Fruit fly (Drosophila melanogaster) whole organism, embryonic: ENCODE measurements around the gene Spn28Db.
A peak's percentile ranks its signal among the peaks of the same experiment; 100 is the strongest.

Experiments
- Ada2b ChIP-seq: fragments of 200-800 bp; sonication (Bioruptor generic); IDR thresholded peaks from 2 replicates; pipeline ENCODE4 v1.3.6; 2022; ENCODE audit warnings: missing biosample characterization, missing genetic modification characterization
- BtbVII ChIP-seq: fragments of 200-800 bp; sonication (Bioruptor generic); optimal IDR thresholded peaks from 3 replicates; lab custom pipeline; 2017; ENCODE audit warnings: missing biosample characterization, mild to moderate bottlenecking, missing genetic modification characterization
- C15 ChIP-seq: fragments of 200-800 bp; sonication (Bioruptor generic); IDR thresholded peaks from 3 replicates; pipeline ENCODE4 v1.3.6; 2022; ENCODE audit warnings: missing biosample characterization, missing genetic modification characterization
- CG10274 ChIP-seq: fragments of 200-800 bp; sonication (Bioruptor generic); optimal IDR thresholded peaks from 3 replicates; lab custom pipeline; 2017; ENCODE audit warnings: missing biosample characterization, mild to moderate bottlenecking, missing genetic modification characterization
- CG10431 ChIP-seq: fragments of 200-800 bp; sonication (Bioruptor generic); optimal IDR thresholded peaks from 3 replicates; lab custom pipeline; 2018; ENCODE audit warnings: missing biosample characterization, mild to moderate bottlenecking, missing genetic modification characterization
- CG11398 ChIP-seq: fragments of 200-800 bp; sonication (Bioruptor generic); optimal IDR thresholded peaks from 2 replicates; lab custom pipeline; 2016; ENCODE audit warnings: missing biosample characterization, missing genetic modification characterization
- CG12071 ChIP-seq: fragments of 200-800 bp; sonication (Bioruptor generic); optimal IDR thresholded peaks from 3 replicates; lab custom pipeline; 2018; ENCODE audit warnings: missing biosample characterization, mild to moderate bottlenecking, missing genetic modification characterization
- CG1233 ChIP-seq: fragments of 200-800 bp; sonication (Bioruptor generic); optimal IDR thresholded peaks from 4 replicates; lab custom pipeline; 2018; ENCODE audit warnings: missing biosample characterization, mild to moderate bottlenecking, missing genetic modification characterization
- CG13287 ChIP-seq: fragments of 200-800 bp; sonication (Bioruptor generic); IDR thresholded peaks from 2 replicates; pipeline ENCODE4 v1.3.6; 2022; ENCODE audit warnings: missing biosample characterization, missing genetic modification characterization; ENCODE audit not compliant: partially characterized antibody
- CG14710 ChIP-seq: fragments of 200-800 bp; sonication (Bioruptor generic); optimal IDR thresholded peaks from 3 replicates; lab custom pipeline; 2019; ENCODE audit warnings: missing biosample characterization, mild to moderate bottlenecking, missing genetic modification characterization, moderate library complexity
- CG16779 ChIP-seq: fragments of 200-800 bp; sonication (Bioruptor generic); IDR thresholded peaks from 2 replicates; pipeline ENCODE4 v1.3.6; 2022; ENCODE audit warnings: missing biosample characterization, missing genetic modification characterization
- CG32532 ChIP-seq: fragments of 200-800 bp; sonication (Bioruptor generic); IDR thresholded peaks from 2 replicates; pipeline ENCODE4 v1.3.6; 2022; ENCODE audit warnings: missing biosample characterization, missing genetic modification characterization
- CG32767 ChIP-seq: fragments of 200-800 bp; sonication (Bioruptor generic); IDR thresholded peaks from 2 replicates; pipeline ENCODE4 v1.3.6; 2022; ENCODE audit warnings: missing biosample characterization, missing genetic modification characterization
- CG33213 ChIP-seq: fragments of 200-800 bp; sonication (Bioruptor generic); optimal IDR thresholded peaks from 3 replicates; lab custom pipeline; 2016; ENCODE audit warnings: missing biosample characterization, missing genetic modification characterization
- CG3838 ChIP-seq: fragments of 200-800 bp; sonication (Bioruptor generic); optimal IDR thresholded peaks from 3 replicates; lab custom pipeline; 2016; ENCODE audit warnings: missing biosample characterization, missing genetic modification characterization
- CG4282 ChIP-seq: fragments of 200-800 bp; sonication (Bioruptor generic); optimal IDR thresholded peaks from 2 replicates; lab custom pipeline; 2016; ENCODE audit warnings: missing biosample characterization, missing genetic modification characterization
- CG6791 ChIP-seq: fragments of 200-800 bp; sonication (Bioruptor generic); IDR thresholded peaks from 3 replicates; pipeline ENCODE4 v1.3.6; 2022; ENCODE audit warnings: missing biosample characterization, missing genetic modification characterization; ENCODE audit not compliant: partially characterized antibody
- CG7839 ChIP-seq: fragments of 200-800 bp; sonication (Bioruptor generic); optimal IDR thresholded peaks from 3 replicates; lab custom pipeline; 2018; ENCODE audit warnings: missing biosample characterization, mild to moderate bottlenecking, missing genetic modification characterization, moderate library complexity
- CG8359 ChIP-seq: fragments of 200-800 bp; sonication (Bioruptor generic); optimal IDR thresholded peaks from 2 replicates; lab custom pipeline; 2017; ENCODE audit warnings: missing biosample characterization, mild to moderate bottlenecking, missing genetic modification characterization, borderline replicate concordance
- CG9727 ChIP-seq: fragments of 200-800 bp; sonication (Bioruptor generic); optimal IDR thresholded peaks from 3 replicates; lab custom pipeline; 2017; ENCODE audit warnings: missing biosample characterization, mild to moderate bottlenecking, missing genetic modification characterization
- CG9932 ChIP-seq: fragments of 200-800 bp; sonication (Bioruptor generic); IDR thresholded peaks from 2 replicates; pipeline ENCODE4 v1.3.6; 2022; ENCODE audit warnings: missing biosample characterization, missing genetic modification characterization
- CTCF ChIP-seq: fragments of 200-800 bp; sonication (Bioruptor generic); optimal IDR thresholded peaks from 2 replicates; lab custom pipeline; 2017; ENCODE audit warnings: missing biosample characterization, mild to moderate bottlenecking, missing genetic modification characterization, moderate library complexity
- CoRest ChIP-seq: fragments of 200-800 bp; sonication (Bioruptor generic); optimal IDR thresholded peaks from 3 replicates; lab custom pipeline; 2018; ENCODE audit warnings: missing biosample characterization, mild to moderate bottlenecking, missing genetic modification characterization, moderate library complexity
- D19A ChIP-seq: fragments of 200-800 bp; optimal IDR thresholded peaks from 3 replicates; lab custom pipeline; 2019; ENCODE audit warnings: missing biosample characterization, mild to moderate bottlenecking, missing genetic modification characterization, moderate library complexity
- Dbx ChIP-seq: fragments of 200-800 bp; sonication (Bioruptor generic); IDR thresholded peaks from 3 replicates; pipeline ENCODE4 v1.3.6; 2022; ENCODE audit warnings: missing biosample characterization, missing genetic modification characterization
- GATAe ChIP-seq: fragments of 200-800 bp; sonication (Bioruptor generic); conservative IDR thresholded peaks from 2 replicates; pipeline ENCODE4 v1.3.6; 2022; ENCODE audit warnings: missing biosample characterization, missing genetic modification characterization
- HLHmδ ChIP-seq: fragments of 200-800 bp; sonication (Bioruptor generic); optimal IDR thresholded peaks from 2 replicates; lab custom pipeline; 2018; ENCODE audit warnings: missing biosample characterization, mild to moderate bottlenecking, missing genetic modification characterization, moderate library complexity
- Hmr ChIP-seq: fragments of 200-800 bp; sonication (Bioruptor generic); optimal IDR thresholded peaks from 3 replicates; lab custom pipeline; 2017; ENCODE audit warnings: mild to moderate bottlenecking, missing biosample characterization, missing genetic modification reagents, missing genetic modification characterization
- Lpt ChIP-seq: fragments of >200 bp; optimal IDR thresholded peaks from 2 replicates; lab custom pipeline; 2018; ENCODE audit warnings: missing biosample characterization, missing genetic modification characterization
- Meics ChIP-seq: fragments of 200-800 bp; sonication (Bioruptor generic); optimal IDR thresholded peaks from 2 replicates; lab custom pipeline; 2017; ENCODE audit warnings: missing biosample characterization, mild to moderate bottlenecking, missing genetic modification characterization
- PHDP ChIP-seq: fragments of 200-800 bp; sonication (Bioruptor generic); optimal IDR thresholded peaks from 3 replicates; lab custom pipeline; 2018; ENCODE audit warnings: missing biosample characterization, mild to moderate bottlenecking, missing genetic modification characterization, moderate library complexity
- Ptx1 ChIP-seq: fragments of 200-800 bp; sonication (Bioruptor generic); IDR thresholded peaks from 2 replicates; pipeline ENCODE4 v1.3.6; 2022; ENCODE audit warnings: missing biosample characterization, missing genetic modification characterization
- Rfx ChIP-seq: fragments of 200-800 bp; sonication (Bioruptor generic); IDR thresholded peaks from 2 replicates; pipeline ENCODE4 v1.3.6; 2022; ENCODE audit warnings: missing biosample characterization, missing genetic modification characterization
- Xbp1 ChIP-seq: fragments of 200-800 bp; sonication (Bioruptor generic); optimal IDR thresholded peaks from 3 replicates; lab custom pipeline; 2016; ENCODE audit warnings: missing biosample characterization, mild to moderate bottlenecking, missing genetic modification characterization
- caup ChIP-seq: fragments of 200-800 bp; sonication (Bioruptor generic); optimal IDR thresholded peaks from 3 replicates; lab custom pipeline; 2017; ENCODE audit warnings: missing biosample characterization, mild to moderate bottlenecking, missing genetic modification characterization, moderate library complexity; ENCODE audit not compliant: severe bottlenecking
- ci ChIP-seq: fragments of 200-800 bp; sonication (Bioruptor generic); IDR thresholded peaks from 3 replicates; pipeline ENCODE4 v1.3.6; 2022; ENCODE audit warnings: missing biosample characterization, missing genetic modification characterization
- crc ChIP-seq: fragments of 200-800 bp; sonication (Bioruptor generic); optimal IDR thresholded peaks from 2 replicates; lab custom pipeline; 2016; ENCODE audit warnings: missing biosample characterization, missing genetic modification characterization
- dmrt99B ChIP-seq: fragments of 200-800 bp; sonication (Bioruptor generic); optimal IDR thresholded peaks from 2 replicates; lab custom pipeline; 2018; ENCODE audit warnings: missing biosample characterization, mild to moderate bottlenecking, missing genetic modification characterization, moderate library complexity
- ewg ChIP-seq: fragments of 200-800 bp; sonication (Bioruptor generic); optimal IDR thresholded peaks from 3 replicates; lab custom pipeline; 2017; ENCODE audit warnings: mild to moderate bottlenecking, missing biosample characterization, missing genetic modification reagents, missing genetic modification characterization
- gem ChIP-seq: fragments of 200-800 bp; sonication (Bioruptor generic); optimal IDR thresholded peaks from 2 replicates; lab custom pipeline; 2019; ENCODE audit warnings: missing biosample characterization, mild to moderate bottlenecking, missing genetic modification characterization, moderate library complexity
- grau ChIP-seq: fragments of 200-800 bp; optimal IDR thresholded peaks from 3 replicates; lab custom pipeline; 2019; ENCODE audit warnings: missing biosample characterization, mild to moderate bottlenecking, missing genetic modification characterization, moderate library complexity
- gsb-n ChIP-seq: fragments of 200-800 bp; sonication (Bioruptor generic); optimal IDR thresholded peaks from 3 replicates; lab custom pipeline; 2018; ENCODE audit warnings: missing biosample characterization, mild to moderate bottlenecking, missing genetic modification characterization
- jigr1 ChIP-seq: fragments of 200-800 bp; sonication (Bioruptor generic); IDR thresholded peaks from 3 replicates; pipeline ENCODE4 v1.3.6; 2022; ENCODE audit warnings: missing biosample characterization, missing genetic modification characterization
- klu ChIP-seq: fragments of 200-800 bp; sonication (Bioruptor generic); IDR thresholded peaks from 2 replicates; pipeline ENCODE4 v1.3.6; 2022; ENCODE audit warnings: missing biosample characterization, missing genetic modification characterization
- pan ChIP-seq, 4 experiments: fragments of >200 bp in 3 of 4; fragments of 200-800 bp in 1 of 4; sonication (Bioruptor generic) in 1 of 4; optimal IDR thresholded peaks in 3 of 4; IDR thresholded peaks in 1 of 4; 2 replicates each; pipeline versions ENCODE4 v1.3.6 to Lab custom; 2017 to 2022; ENCODE audit warnings: missing biosample characterization in 2 of 4, missing genetic modification characterization in 2 of 4, mixed read lengths in 1 of 4
- sens-2 ChIP-seq: fragments of 200-800 bp; sonication (Bioruptor generic); IDR thresholded peaks from 2 replicates; pipeline ENCODE4 v1.3.6; 2022; ENCODE audit warnings: missing biosample characterization, missing genetic modification characterization
- slou ChIP-seq: fragments of 200-800 bp; sonication (Bioruptor generic); optimal IDR thresholded peaks from 3 replicates; lab custom pipeline; 2016; ENCODE audit warnings: missing biosample characterization, missing genetic modification characterization
- vvl ChIP-seq: fragments of 200-800 bp; sonication (Bioruptor generic); IDR thresholded peaks from 2 replicates; pipeline ENCODE4 v1.3.6; 2022; ENCODE audit warnings: missing biosample characterization, missing genetic modification characterization
- wor ChIP-seq: fragments of 200-800 bp; sonication (Bioruptor generic); IDR thresholded peaks from 2 replicates; pipeline ENCODE4 v1.3.6; 2022; ENCODE audit warnings: missing biosample characterization, missing genetic modification characterization

Spn28Db gene

dm6 chr2L:7932091-7932769 is 41.7 kb upstream of the Spn28Db start (continued):
- TF ChIP-seq Dbx (peak; percentile 92), CG1233 (GFP tag; lab: Kevin White, UChicago) (peak; percentile 74), CG8359 (peak; percentile 3), grau (tag; lab: Kevin White, UChicago) (peak; percentile 75), D19A (tag; lab: Kevin White, UChicago) (peak; percentile 66), Lpt (GFP tag; lab: Kevin White, UChicago) (no peak), CG16779 (GFP tag; lab: Robert Waterston, UW) (no peak; the same call in 1 of the 2 replicates), pan (optimal IDR thresholded peaks at IDR 0.05; lab: Kevin White, UChicago) (no peak), pan (GFP tag; optimal IDR thresholded peaks at IDR 0.05 in 1 of 2, IDR thresholded peaks at IDR 0.05 in 1 of 2) (peak in 1 of 2 experiments; percentile 86), caup (GFP tag; lab: Kevin White, UChicago) (peak; percentile 61), gsb-n (no peak), CG10274 (GFP tag; lab: Kevin White, UChicago) (peak; percentile 10), ewg (GFP tag; lab: Kevin White, UChicago) (peak; percentile 21), CG9932 (GFP tag; lab: Robert Waterston, UW) (peak; percentile 79), wor (GFP tag; lab: Robert Waterston, UW) (peak; percentile 25; the same call in 1 of the 2 replicates), C15 (GFP tag; lab: Robert Waterston, UW) (0 out of 3 replicates have a peak, but pooled peaks have one; percentile 33), CG10431 (GFP tag; lab: Kevin White, UChicago) (no peak), BtbVII (GFP tag; lab: Kevin White, UChicago) (peak; percentile 83), sens-2 (GFP tag; lab: Robert Waterston, UW) (no peak), crc (GFP tag; lab: Kevin White, UChicago) (no peak), CG4282 (GFP tag; lab: Kevin White, UChicago) (no peak)

DNA sequence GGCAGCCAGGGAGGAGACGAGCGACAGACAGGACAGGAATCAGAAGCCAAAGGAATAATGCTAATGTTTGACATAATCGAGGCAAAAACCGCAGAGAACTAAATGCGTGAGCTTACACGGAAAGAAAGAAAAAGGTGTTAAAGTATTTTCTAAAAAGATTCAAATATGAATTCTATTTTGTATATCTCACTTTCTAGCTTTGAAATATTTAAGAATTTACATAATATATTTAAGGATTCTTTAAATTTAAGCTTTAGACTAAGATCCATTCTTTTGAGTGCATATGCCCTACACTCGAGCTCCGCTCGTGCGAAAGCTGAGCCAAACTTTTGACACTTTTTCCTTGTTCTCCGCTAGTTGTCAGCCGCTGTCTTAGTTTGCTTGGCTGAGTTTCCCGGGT is 40.7 kb upstream of the Spn28Db start:
- TF ChIP-seq CG32767 (GFP tag; lab: Robert Waterston, UW) (no peak), CG33213 (no peak), CTCF (no peak), Ada2b (GFP tag; lab: Robert Waterston, UW) (0 out of 2 replicates have a peak, but pooled peaks have one; percentile 10), Ptx1 (GFP tag; lab: Robert Waterston, UW) (peak; percentile 40; the same call in 1 of the 2 replicates), CoRest (tag; lab: Kevin White, UChicago) (peak; percentile 10), Xbp1 (peak; percentile 21), ci (GFP tag; lab: Robert Waterston, UW) (no peak), CG7839 (tag; lab: Kevin White, UChicago) (peak; percentile 8), CG9727 (no peak), Rfx (GFP tag; lab: Robert Waterston, UW) (0 out of 2 replicates have a peak, but pooled peaks have one; percentile 4), CG3838 (no peak), Hmr (GFP tag; lab: Kevin White, UChicago) (peak; percentile 53), jigr1 (GFP tag; lab: Robert Waterston, UW) (no peak), CG14710 (no peak), GATAe (GFP tag; lab: Robert Waterston, UW) (no peak), vvl (GFP tag; lab: Robert Waterston, UW) (0 out of 2 replicates have a peak, but pooled peaks have one; percentile 17), gem (tag; lab: Kevin White, UChicago) (peak; percentile 55), CG6791 (GFP tag; lab: Robert Waterston, UW) (no peak), CG12071 (GFP tag; lab: Kevin White, UChicago) (no peak), klu (GFP tag; lab: Robert Waterston, UW) (no peak), CG13287 (no peak), HLHmδ (GFP tag; lab: Kevin White, UChicago) (no peak), CG11398 (GFP tag; lab: Kevin White, UChicago) (no peak), dmrt99B (tag; lab: Kevin White, UChicago) (peak; percentile 41), slou (GFP tag; lab: Kevin White, UChicago) (no peak), Meics (GFP tag; lab: Kevin White, UChicago) (peak; percentile 4), CG32532 (0 out of 2 replicates have a peak, but pooled peaks have one; percentile 15), PHDP (peak; percentile 26)
